Fruit fly (Drosophila melanogaster) whole organism, adult: Measurements from ENCODE around the gene Spg7.
A peak's percentile ranks its signal among the peaks of the same experiment; 100 is the strongest.

Experiments used
- CG11617 ChIP-seq: fragments of 200-800 bp; sonication (Bioruptor generic); optimal IDR thresholded peaks from 2 replicates; lab custom pipeline; 2017; ENCODE audit warnings: mild to moderate bottlenecking, missing biosample characterization, missing genetic modification reagents, missing genetic modification characterization
- CG12768 ChIP-seq: fragments of 200-800 bp; sonication (Bioruptor generic); optimal IDR thresholded peaks from 2 replicates; lab custom pipeline; 2017; ENCODE audit warnings: missing biosample characterization, missing genetic modification characterization, mild to moderate bottlenecking, moderate library complexity, missing genetic modification reagents
- CG14711 ChIP-seq: fragments of 200-800 bp; sonication (Bioruptor generic); optimal IDR thresholded peaks from 2 replicates; lab custom pipeline; 2018; ENCODE audit warnings: missing biosample characterization, mild to moderate bottlenecking, missing genetic modification characterization, moderate library complexity
- CG1620 ChIP-seq: fragments of 200-800 bp; sonication (Bioruptor generic); optimal IDR thresholded peaks from 2 replicates; lab custom pipeline; 2016; ENCODE audit warnings: missing biosample characterization, missing genetic modification characterization
- CG33017 ChIP-seq: fragments of 200-800 bp; sonication (Bioruptor generic); optimal IDR thresholded peaks from 2 replicates; lab custom pipeline; 2018; ENCODE audit warnings: missing biosample characterization, mild to moderate bottlenecking, missing genetic modification characterization, moderate library complexity
- CG5204 ChIP-seq: fragments of 200-800 bp; sonication (Bioruptor generic); optimal IDR thresholded peaks from 2 replicates; lab custom pipeline; 2016; ENCODE audit warnings: missing biosample characterization, missing genetic modification characterization
- CG7045 ChIP-seq: fragments of 200-800 bp; sonication (Bioruptor generic); optimal IDR thresholded peaks from 2 replicates; lab custom pipeline; 2017; ENCODE audit warnings: missing biosample characterization, mild to moderate bottlenecking, missing genetic modification characterization
- CG7101 ChIP-seq: fragments of 200-800 bp; sonication (Bioruptor generic); optimal IDR thresholded peaks from 2 replicates; lab custom pipeline; 2018; ENCODE audit warnings: missing biosample characterization, mild to moderate bottlenecking, missing genetic modification characterization, moderate library complexity
- Clk ChIP-seq: fragments of 200-800 bp; sonication (Bioruptor generic); optimal IDR thresholded peaks from 2 replicates; lab custom pipeline; 2017; ENCODE audit warnings: missing biosample characterization, missing genetic modification characterization
- Crg-1 ChIP-seq: fragments of 200-800 bp; sonication (Bioruptor generic); optimal IDR thresholded peaks from 2 replicates; lab custom pipeline; 2016; ENCODE audit warnings: missing biosample characterization, missing genetic modification characterization
- Hr96 ChIP-seq: fragments of 200-800 bp; sonication (Bioruptor generic); optimal IDR thresholded peaks from 2 replicates; lab custom pipeline; 2016; ENCODE audit warnings: missing biosample characterization, missing genetic modification characterization
- Mnt ChIP-seq: fragments of 200-800 bp; sonication (Bioruptor generic); optimal IDR thresholded peaks from 2 replicates; lab custom pipeline; 2016; ENCODE audit warnings: missing biosample characterization, mild to moderate bottlenecking, missing genetic modification characterization
- bab1 ChIP-seq: fragments of 200-800 bp; sonication (Bioruptor generic); optimal IDR thresholded peaks from 3 replicates; lab custom pipeline; 2019; ENCODE audit warnings: missing biosample characterization, mild to moderate bottlenecking, missing genetic modification characterization, moderate library complexity
- cic ChIP-seq: fragments of 200-800 bp; sonication (Bioruptor generic); optimal IDR thresholded peaks from 2 replicates; lab custom pipeline; 2017; ENCODE audit warnings: missing biosample characterization, mild to moderate bottlenecking, missing genetic modification characterization, moderate library complexity
- cnc ChIP-seq, 2 experiments: fragments of >200 bp; optimal IDR thresholded peaks; 2 replicates each; lab custom pipeline; 2017
- kay ChIP-seq: fragments of 200-800 bp; sonication (Bioruptor generic); peaks from one replicate; lab custom pipeline; 2016; ENCODE audit warnings: missing biosample characterization, missing genetic modification characterization, borderline replicate concordance
- ovo ChIP-seq: fragments of 200-800 bp; sonication (Bioruptor generic); optimal IDR thresholded peaks from 2 replicates; lab custom pipeline; 2016; ENCODE audit warnings: missing biosample characterization, missing genetic modification characterization
- pad ChIP-seq: fragments of 200-800 bp; sonication (Bioruptor generic); optimal IDR thresholded peaks from 3 replicates; lab custom pipeline; 2017; ENCODE audit warnings: missing biosample characterization, missing genetic modification characterization, mild to moderate bottlenecking, moderate library complexity, missing genetic modification reagents
- tj ChIP-seq: fragments of 200-800 bp; sonication (Bioruptor generic); optimal IDR thresholded peaks from 3 replicates; lab custom pipeline; 2017; ENCODE audit warnings: missing biosample characterization, mild to moderate bottlenecking, missing genetic modification characterization, moderate library complexity
- toe ChIP-seq: fragments of 200-800 bp; sonication (Bioruptor generic); optimal IDR thresholded peaks from 2 replicates; lab custom pipeline; 2016; ENCODE audit warnings: missing biosample characterization, missing genetic modification characterization

Spg7 gene

dm6 chrX:2652124-2652923, 45.7 kb downstream of the Spg7 start:
- TF ChIP-seq toe (no peak), kay (GFP tag; lab: Kevin White, UChicago) (peak; percentile 74), Crg-1 (GFP tag; lab: Kevin White, UChicago) (no peak), cic (peak; percentile 12)

- TF ChIP-seq CG33017 (tag; lab: Kevin White, UChicago) (no peak), tj (GFP tag; lab: Kevin White, UChicago) (no peak), CG12768 (GFP tag; lab: Kevin White, UChicago) (no peak), bab1 (GFP tag; lab: Kevin White, UChicago) (no peak), Clk (no peak), CG1620 (GFP tag; lab: Kevin White, UChicago) (no peak), ovo (no peak), CG5204 (GFP tag; lab: Kevin White, UChicago) (no peak), toe (no peak), Crg-1 (GFP tag; lab: Kevin White, UChicago) (no peak), cic (no peak), CG7045 (GFP tag; lab: Kevin White, UChicago) (no peak), cnc (optimal IDR thresholded peaks at IDR 0.05; lab: Kevin White, UChicago) (no peak), kay (GFP tag; lab: Kevin White, UChicago) (no peak), Hr96 (no peak), CG14711 (tag; lab: Kevin White, UChicago) (no peak), CG7101 (tag; lab: Kevin White, UChicago) (no peak)
These were observed 46.9 kb downstream of the Spg7 start for dm6 chrX:2651128-2651527.

DNA sequence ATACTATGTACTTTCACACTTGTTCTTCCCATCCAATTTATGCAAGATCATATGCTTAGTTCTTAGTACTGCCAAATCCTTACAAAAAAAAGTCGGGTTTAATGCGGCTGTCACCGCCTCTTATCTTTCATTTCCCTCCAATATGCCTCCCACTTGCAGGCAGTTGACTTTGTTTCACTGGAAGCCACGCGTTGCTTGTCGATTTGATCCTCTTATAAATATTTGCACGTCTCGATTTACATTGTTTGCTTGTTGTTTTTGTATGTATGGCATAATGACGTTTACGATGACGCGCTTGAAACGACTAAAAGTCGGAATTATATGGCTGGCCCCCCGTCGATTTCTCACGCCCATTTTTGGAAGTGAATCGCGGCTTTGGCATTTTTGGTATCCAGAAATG, 49.1 kb downstream of the Spg7 start:
- TF ChIP-seq CG12768 (GFP tag; lab: Kevin White, UChicago), result no peak
- peak; percentile 74 for TF ChIP-seq kay (GFP tag; lab: Kevin White, UChicago)

- TF ChIP-seq cnc (optimal IDR thresholded peaks at IDR 0.05; lab: Kevin White, UChicago) (no peak), CG5204 (GFP tag; lab: Kevin White, UChicago) (no peak), CG1620 (GFP tag; lab: Kevin White, UChicago) (no peak), Crg-1 (GFP tag; lab: Kevin White, UChicago) (no peak), CG11617 (GFP tag; lab: Kevin White, UChicago) (no peak), CG7101 (tag; lab: Kevin White, UChicago) (no peak), kay (GFP tag; lab: Kevin White, UChicago) (no peak), bab1 (GFP tag; lab: Kevin White, UChicago) (no peak), CG7045 (GFP tag; lab: Kevin White, UChicago) (no peak), Clk (no peak), tj (GFP tag; lab: Kevin White, UChicago) (no peak), CG33017 (tag; lab: Kevin White, UChicago) (no peak)
These were observed 49.9 kb downstream of the Spg7 start for dm6 chrX:2647950-2648613.

dm6 chrX:2647472-2647883, 50.5 kb downstream of the Spg7 start:
- no peak for TF ChIP-seq ovo
- TF ChIP-seq Crg-1 (GFP tag; lab: Kevin White, UChicago), result no peak
- TF ChIP-seq kay (GFP tag; lab: Kevin White, UChicago), result peak; percentile 34

DNA sequence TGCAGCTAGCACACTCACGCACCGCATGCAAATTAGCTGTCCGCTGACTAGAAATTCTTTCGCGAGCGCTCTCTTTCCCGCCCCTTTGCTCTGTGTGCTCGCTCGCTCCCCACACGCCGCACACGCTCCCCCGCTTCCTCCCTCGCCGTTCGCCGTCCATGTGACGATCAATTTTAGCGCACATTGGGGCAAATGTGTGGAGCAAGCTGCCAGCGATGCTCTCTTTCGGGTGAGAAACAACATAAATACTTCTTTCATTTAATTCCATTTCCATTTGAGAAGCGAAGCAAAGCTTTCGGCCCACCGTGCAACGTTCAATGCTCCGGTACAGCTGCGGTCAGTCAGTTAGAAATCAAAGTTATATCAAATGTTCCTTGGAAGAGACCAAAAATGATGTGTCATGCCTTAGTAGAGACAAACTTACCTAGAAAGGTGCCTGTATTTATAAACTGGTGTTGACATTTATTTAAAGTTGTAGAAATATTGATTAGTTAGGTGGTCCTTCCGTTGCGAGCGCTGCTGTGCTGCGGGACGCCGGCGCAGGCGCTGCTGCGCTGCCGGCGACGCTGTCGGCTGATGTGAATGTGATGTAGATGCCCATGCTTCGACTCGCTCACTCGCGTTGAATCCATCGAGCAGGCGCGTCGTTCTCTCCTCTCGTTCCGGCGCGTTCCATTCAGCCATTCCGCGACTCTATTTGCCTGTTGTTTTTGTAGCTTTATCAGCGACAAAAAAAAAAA, 51.8 kb downstream of the Spg7 start:
- TF ChIP-seq Clk (peak; percentile 77), pad (GFP tag; lab: Kevin White, UChicago) (peak; percentile 83), tj (GFP tag; lab: Kevin White, UChicago) (peak; percentile 83), CG7045 (GFP tag; lab: Kevin White, UChicago) (peak; percentile 93), CG5204 (GFP tag; lab: Kevin White, UChicago) (peak; percentile 89), kay (GFP tag; lab: Kevin White, UChicago) (peak; percentile 56), CG1620 (GFP tag; lab: Kevin White, UChicago) (peak; percentile 84), CG7101 (tag; lab: Kevin White, UChicago) (peak; percentile 94), cic (peak; percentile 69), Hr96 (peak; percentile 93), ovo (peak; percentile 46), bab1 (GFP tag; lab: Kevin White, UChicago) (peak; percentile 95), cnc (optimal IDR thresholded peaks at IDR 0.05; lab: Kevin White, UChicago) (no peak), CG12768 (GFP tag; lab: Kevin White, UChicago) (peak; percentile 85), Mnt (GFP tag; lab: Kevin White, UChicago) (peak; percentile 84), CG11617 (GFP tag; lab: Kevin White, UChicago) (peak; percentile 95), Crg-1 (GFP tag; lab: Kevin White, UChicago) (peak; percentile 66), CG33017 (tag; lab: Kevin White, UChicago) (peak; percentile 88), CG14711 (tag; lab: Kevin White, UChicago) (peak; percentile 88), toe (peak; percentile 49)
